Worm (Caenorhabditis elegans): ENCODE results near the gene T20G5.9.

DNA sequence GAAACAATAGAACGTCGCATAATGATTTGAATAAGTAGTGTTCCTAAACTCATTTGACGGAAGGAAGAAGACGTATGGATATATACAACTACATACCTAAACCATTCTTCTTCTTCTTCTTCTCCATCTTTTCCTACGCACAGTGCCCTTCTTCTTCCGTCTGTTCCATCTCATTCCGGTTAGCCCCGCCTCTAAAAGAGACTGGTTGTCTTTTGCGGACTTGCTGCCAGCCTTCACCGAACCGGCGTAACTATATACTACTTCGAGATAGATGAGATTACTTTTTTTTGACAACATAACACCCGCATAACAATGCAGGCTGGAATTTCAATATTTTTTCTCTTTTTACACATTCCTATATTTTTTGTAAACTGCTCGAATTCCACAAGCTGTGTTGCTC is 49.3 kb upstream of the T20G5.9 start, which contains the start of the genes K08E5.5 and mua-3:
- no peak for TF ChIP-seq unc-30 (tag; optimal IDR thresholded peaks at IDR 0.05)
- TF ChIP-seq unc-62 (GFP tag; optimal IDR thresholded peaks at IDR 0.05) = no peak

Data from whole organism, L1 larva.